Worm (Caenorhabditis elegans): ENCODE measurements around the gene arf-1.

- TF ChIP-seq cey-2 (tag; optimal IDR thresholded peaks at IDR 0.05; ENCODE audit: borderline replicate concordance, insufficient read depth) (no peak), nhr-102 (tag; optimal IDR thresholded peaks at IDR 0.05) (no peak), daf-12 (tag; optimal IDR thresholded peaks at IDR 0.05) (no peak), lin-39 (tag; optimal IDR thresholded peaks at IDR 0.05) (no peak), zfp-2 (tag; optimal IDR thresholded peaks at IDR 0.05) (no peak), pha-4 (GFP tag; IDR thresholded peaks at IDR 0.05) (no peak), pha-4 (tag; optimal IDR thresholded peaks at IDR 0.05) (no peak), mdl-1 (tag; optimal IDR thresholded peaks at IDR 0.05) (no peak), nhr-237 (tag; optimal IDR thresholded peaks at IDR 0.05) (no peak), nhr-10 (tag; optimal IDR thresholded peaks at IDR 0.05) (no peak), ceh-32 (tag; optimal IDR thresholded peaks at IDR 0.05; ENCODE audit: poor library complexity) (no peak), snpc-4 (tag; optimal IDR thresholded peaks at IDR 0.05) (no peak)
These were observed 3.7 kb downstream of the arf-1 start for ce11 chrIII:5718385-5718784.

Measured in whole organism, L4 larva.